Fruit fly (Drosophila melanogaster) S2 (cell line): ENCODE data around the gene CG11000.

Experiments
- CG8478 ChIP-seq: fragments of >200 bp; optimal IDR thresholded peaks from 2 replicates; lab custom pipeline; 2018
- CTCF ChIP-seq, 2 experiments: fragments of >200 bp; optimal IDR thresholded peaks; 2 replicates each; lab custom pipeline; 2018

DNA sequence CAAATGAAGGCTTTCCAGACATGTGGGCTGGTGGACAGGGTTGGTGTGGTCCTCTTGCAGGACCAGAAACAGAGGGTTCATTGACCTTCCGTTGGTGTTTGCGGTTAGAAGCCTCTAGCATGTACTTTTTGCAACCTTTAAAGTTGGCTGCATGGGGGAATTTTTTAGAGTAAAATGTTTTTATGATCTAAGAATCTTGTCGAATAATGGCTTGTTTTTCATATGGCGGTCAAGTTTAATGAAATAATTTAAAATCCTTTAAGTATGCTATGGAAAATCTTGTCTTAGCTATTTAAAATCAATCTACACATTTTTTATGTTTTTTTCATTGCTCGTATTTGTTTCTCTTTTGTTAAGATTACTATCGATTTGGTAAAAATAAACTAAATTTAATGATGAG is 27.6 kb downstream of the CG11000 start, which contains the start of gene glob3:
- TF ChIP-seq CG8478 (lab: Kevin White, UChicago) (no peak), CTCF (optimal IDR thresholded peaks at IDR 0.05; lab: Kevin White, UChicago) (no peak)
